Worm (Caenorhabditis elegans) whole organism, L4 larva: ENCODE measurements around the gene smg-9.

Source experiments
- F26F4.8 ChIP-seq: fragments of 200-800 bp; sonication (Bioruptor generic); conservative IDR thresholded peaks from 2 replicates; pipeline ENCODE4 v1.3.6; 2022; ENCODE audit warnings: missing genetic modification characterization, missing compliant biosample characterization
- R02D3.7 ChIP-seq: fragments of 150-350 bp; sonication (generic microtip); optimal IDR thresholded peaks from 3 replicates; lab custom pipeline; 2014; ENCODE audit warnings: missing biosample characterization, missing genetic modification characterization
- Y105C5A.15 ChIP-seq: fragments of 200-800 bp; sonication (Bioruptor generic); IDR thresholded peaks from 2 replicates; pipeline ENCODE4 v1.3.6; 2022; ENCODE audit warnings: missing genetic modification characterization, missing compliant biosample characterization
- ceh-82 ChIP-seq: sonication (generic microtip); optimal IDR thresholded peaks from 2 replicates; lab custom pipeline; 2017; ENCODE audit warnings: missing biosample characterization, missing genetic modification characterization
- dmd-9 ChIP-seq: fragments of 200-800 bp; sonication (Bioruptor generic); IDR thresholded peaks from 2 replicates; pipeline ENCODE4 v1.3.6; 2022; ENCODE audit warnings: missing genetic modification reagents, missing genetic modification characterization, missing compliant biosample characterization
- fos-1 ChIP-seq: fragments of 150-350 bp; optimal IDR thresholded peaks from 2 replicates; lab custom pipeline; 2014; ENCODE audit warnings: missing biosample characterization, missing genetic modification characterization
- lsy-2 ChIP-seq, 2 experiments: fragments of 150-350 bp in 1 of 2; sonication (generic microtip) in 1 of 2; optimal IDR thresholded peaks; 2 replicates each; lab custom pipeline; 2014 to 2017; ENCODE audit warnings: missing biosample characterization in 2 of 2, missing genetic modification characterization in 2 of 2
- mep-1 ChIP-seq: fragments of 150-350 bp; sonication (generic microtip); optimal IDR thresholded peaks from 3 replicates; lab custom pipeline; 2014; ENCODE audit warnings: missing biosample characterization, missing genetic modification characterization
- nhr-237 ChIP-seq: sonication (generic microtip); optimal IDR thresholded peaks from 2 replicates; lab custom pipeline; 2017; ENCODE audit warnings: missing biosample characterization, missing genetic modification characterization
- nhr-28 ChIP-seq: fragments of 150-350 bp; optimal IDR thresholded peaks from 2 replicates; lab custom pipeline; 2014; ENCODE audit warnings: missing biosample characterization, missing genetic modification characterization
- snpc-4 ChIP-seq: fragments of 150-350 bp; optimal IDR thresholded peaks from 2 replicates; lab custom pipeline; 2014; ENCODE audit warnings: missing biosample characterization, missing genetic modification characterization
- zag-1 ChIP-seq: fragments of 150-350 bp; optimal IDR thresholded peaks from 2 replicates; lab custom pipeline; 2014; ENCODE audit warnings: missing biosample characterization, missing genetic modification characterization
- ztf-11 ChIP-seq: fragments of 150-350 bp; optimal IDR thresholded peaks from 2 replicates; lab custom pipeline; 2014; ENCODE audit warnings: missing biosample characterization, missing genetic modification characterization

DNA sequence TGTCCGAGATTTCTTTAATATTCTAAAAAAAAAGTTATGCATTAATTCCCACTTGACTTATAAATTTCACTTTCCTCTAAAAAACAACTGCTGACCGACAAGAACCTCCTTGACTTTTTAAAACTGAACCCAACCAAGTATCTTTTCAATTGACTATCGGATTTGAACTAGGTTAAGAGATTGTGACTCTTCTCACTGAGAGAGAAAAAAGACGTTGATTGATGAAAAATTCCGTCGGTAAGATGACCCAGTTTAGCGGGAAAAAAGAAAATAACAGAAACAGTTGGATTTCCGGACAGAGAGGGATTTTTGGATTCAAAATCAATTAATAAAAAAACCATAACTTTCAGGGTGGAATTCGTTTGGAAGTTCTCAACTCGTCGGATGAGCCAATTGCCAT lies 46.2 kb downstream of the smg-9 start:
- TF ChIP-seq ceh-82 (tag; lab: Kevin White, UChicago) (no peak), R02D3.7 (tag; lab: Kevin White, UChicago) (no peak), snpc-4 (no peak), zag-1 (tag; lab: Kevin White, UChicago) (no peak), nhr-237 (no peak), Y105C5A.15 (GFP tag; lab: Robert Waterston, UW) (no peak), nhr-28 (no peak), lsy-2 (tag; optimal IDR thresholded peaks at IDR 0.05; lab: Kevin White, UChicago) (no peak), F26F4.8 (GFP tag; lab: Robert Waterston, UW) (no peak), mep-1 (tag; lab: Kevin White, UChicago) (no peak), ztf-11 (tag; lab: Kevin White, UChicago) (no peak), fos-1 (tag; lab: Kevin White, UChicago) (no peak), dmd-9 (GFP tag; lab: Robert Waterston, UW) (no peak)
